Worm (Caenorhabditis elegans) whole organism, late embryonic: ENCODE results near the gene rps-27.

Experiments used
- C38D4.7 ChIP-seq: fragments of 200-800 bp; sonication (Bioruptor generic); optimal IDR thresholded peaks from 2 replicates; lab custom pipeline; 2018; ENCODE audit warnings: mild to moderate bottlenecking, missing genetic modification characterization, moderate library complexity, missing compliant biosample characterization
- F13H6.1 ChIP-seq: sonication (generic microtip); optimal IDR thresholded peaks from 2 replicates; lab custom pipeline; 2016; ENCODE audit warnings: missing genetic modification characterization, missing compliant biosample characterization
- K02D7.2 ChIP-seq: sonication (generic microtip); optimal IDR thresholded peaks from 2 replicates; lab custom pipeline; 2017; ENCODE audit warnings: mild to moderate bottlenecking, missing genetic modification characterization, missing compliant biosample characterization
- K09A11.1 ChIP-seq: sonication (generic microtip); optimal IDR thresholded peaks from 2 replicates; lab custom pipeline; 2017; ENCODE audit warnings: antibody characterized with exemption, mild to moderate bottlenecking, missing genetic modification characterization, missing compliant biosample characterization; ENCODE audit not compliant: insufficient read depth
- ama-1 ChIP-seq: fragments of 150-350 bp; optimal IDR thresholded peaks from 2 replicates; lab custom pipeline; 2014
- ceh-14 ChIP-seq: sonication (generic microtip); optimal IDR thresholded peaks from 2 replicates; lab custom pipeline; 2016; ENCODE audit warnings: missing genotype, missing genetic modification characterization, missing compliant biosample characterization
- ceh-18 ChIP-seq: sonication (generic microtip); optimal IDR thresholded peaks from 2 replicates; lab custom pipeline; 2016; ENCODE audit warnings: missing genetic modification characterization, missing compliant biosample characterization
- ceh-19 ChIP-seq: fragments of 200-800 bp; sonication (Bioruptor generic); optimal IDR thresholded peaks from 2 replicates; lab custom pipeline; 2018; ENCODE audit warnings: mild to moderate bottlenecking, missing genetic modification characterization, missing compliant biosample characterization
- ceh-2 ChIP-seq: sonication (generic microtip); optimal IDR thresholded peaks from 2 replicates; lab custom pipeline; 2016; ENCODE audit warnings: missing genotype, missing genetic modification characterization, missing compliant biosample characterization
- ceh-24 ChIP-seq: sonication (generic microtip); optimal IDR thresholded peaks from 2 replicates; lab custom pipeline; 2016; ENCODE audit warnings: mild to moderate bottlenecking, missing genetic modification characterization, missing compliant biosample characterization
- ceh-31 ChIP-seq: sonication (generic microtip); optimal IDR thresholded peaks from 2 replicates; lab custom pipeline; 2016; ENCODE audit warnings: missing genetic modification characterization, missing compliant biosample characterization
- ceh-48 ChIP-seq: sonication (generic microtip); optimal IDR thresholded peaks from 2 replicates; lab custom pipeline; 2016; ENCODE audit warnings: missing genetic modification characterization, inconsistent platforms, missing compliant biosample characterization
- ceh-9 ChIP-seq: sonication (generic microtip); optimal IDR thresholded peaks from 2 replicates; lab custom pipeline; 2016; ENCODE audit warnings: mild to moderate bottlenecking, missing genetic modification characterization, inconsistent platforms, missing compliant biosample characterization
- elt-4 ChIP-seq: sonication (generic microtip); optimal IDR thresholded peaks from 2 replicates; lab custom pipeline; 2016; ENCODE audit warnings: missing genetic modification characterization, missing compliant biosample characterization
- fkh-6 ChIP-seq: sonication (generic microtip); optimal IDR thresholded peaks from 2 replicates; lab custom pipeline; 2016; ENCODE audit warnings: missing genetic modification characterization, missing compliant biosample characterization
- gmeb-2 ChIP-seq: sonication (generic microtip); optimal IDR thresholded peaks from 2 replicates; lab custom pipeline; 2016; ENCODE audit warnings: missing genetic modification characterization, inconsistent platforms, missing compliant biosample characterization
- hlh-6 ChIP-seq: sonication (generic microtip); optimal IDR thresholded peaks from 2 replicates; lab custom pipeline; 2016; ENCODE audit warnings: missing genotype, missing genetic modification characterization, missing compliant biosample characterization
- hlh-8 ChIP-seq: sonication (generic microtip); optimal IDR thresholded peaks from 2 replicates; lab custom pipeline; 2016; ENCODE audit warnings: missing genotype, missing genetic modification characterization, missing compliant biosample characterization
- lim-6 ChIP-seq: sonication (generic microtip); optimal IDR thresholded peaks from 2 replicates; lab custom pipeline; 2016; ENCODE audit warnings: missing genetic modification characterization, missing compliant biosample characterization
- lin-11 ChIP-seq: fragments of 200-800 bp; sonication (Bioruptor generic); optimal IDR thresholded peaks from 2 replicates; lab custom pipeline; 2018; ENCODE audit warnings: mild to moderate bottlenecking, missing genetic modification characterization, missing compliant biosample characterization
- madf-2 ChIP-seq: sonication (generic microtip); optimal IDR thresholded peaks from 2 replicates; lab custom pipeline; 2017; ENCODE audit warnings: missing genetic modification characterization, missing compliant biosample characterization
- nfya-1 ChIP-seq: sonication (generic microtip); optimal IDR thresholded peaks from 2 replicates; lab custom pipeline; 2017; ENCODE audit warnings: missing genetic modification characterization, mild to moderate bottlenecking, missing compliant biosample characterization, antibody characterized with exemption, moderate library complexity
- pag-3 ChIP-seq: sonication (generic microtip); optimal IDR thresholded peaks from 2 replicates; lab custom pipeline; 2016; ENCODE audit warnings: missing compliant biosample characterization, missing genetic modification characterization, borderline replicate concordance
- pat-9 ChIP-seq: fragments of 200-800 bp; sonication (Bioruptor generic); optimal IDR thresholded peaks from 2 replicates; lab custom pipeline; 2018; ENCODE audit warnings: mild to moderate bottlenecking, missing genetic modification characterization, moderate library complexity, missing compliant biosample characterization
- pax-1 ChIP-seq: fragments of 150-350 bp; optimal IDR thresholded peaks from 2 replicates; lab custom pipeline; 2014; ENCODE audit warnings: missing biosample characterization, missing genetic modification characterization
- pha-2 ChIP-seq: sonication (generic microtip); optimal IDR thresholded peaks from 2 replicates; lab custom pipeline; 2017; ENCODE audit warnings: mild to moderate bottlenecking, missing genetic modification characterization, missing compliant biosample characterization
- pha-4 ChIP-seq: fragments of 150-350 bp; optimal IDR thresholded peaks from 2 replicates; lab custom pipeline; 2018; ENCODE audit warnings: missing biosample characterization, missing genetic modification reagents, missing genetic modification characterization
- pqm-1 ChIP-seq: sonication (generic microtip); optimal IDR thresholded peaks from 2 replicates; lab custom pipeline; 2016; ENCODE audit warnings: missing genetic modification characterization, missing compliant biosample characterization
- ref-2 ChIP-seq: sonication (generic microtip); optimal IDR thresholded peaks from 2 replicates; lab custom pipeline; 2016; ENCODE audit warnings: missing genetic modification characterization, missing compliant biosample characterization
- rnt-1 ChIP-seq: sonication (generic microtip); optimal IDR thresholded peaks from 2 replicates; lab custom pipeline; 2016; ENCODE audit warnings: missing genetic modification characterization, missing compliant biosample characterization
- syd-9 ChIP-seq: sonication (generic microtip); optimal IDR thresholded peaks from 2 replicates; lab custom pipeline; 2016; ENCODE audit warnings: mild to moderate bottlenecking, missing genetic modification characterization, moderate library complexity, missing compliant biosample characterization
- tbx-2 ChIP-seq: sonication (generic microtip); optimal IDR thresholded peaks from 2 replicates; lab custom pipeline; 2016; ENCODE audit warnings: missing genetic modification characterization, missing compliant biosample characterization
- tbx-7 ChIP-seq: sonication (generic microtip); optimal IDR thresholded peaks from 2 replicates; lab custom pipeline; 2016; ENCODE audit warnings: missing genotype, missing genetic modification characterization, missing compliant biosample characterization
- ttx-3 ChIP-seq: sonication (generic microtip); optimal IDR thresholded peaks from 2 replicates; lab custom pipeline; 2016; ENCODE audit warnings: missing genetic modification reagents, missing genetic modification characterization, missing compliant biosample characterization
- unc-3 ChIP-seq, 2 experiments: fragments of 200-800 bp in 1 of 2; sonication (Bioruptor generic) in 1 of 2; sonication (generic microtip) in 1 of 2; conservative IDR thresholded peaks in 1 of 2; optimal IDR thresholded peaks in 1 of 2; 2 replicates each; pipeline versions ENCODE4 v1.3.6 to Lab custom; 2016 to 2022; ENCODE audit warnings: missing compliant biosample characterization in 2 of 2, missing genetic modification characterization in 2 of 2, missing genetic modification reagents in 1 of 2
- unc-42 ChIP-seq: sonication (generic microtip); optimal IDR thresholded peaks from 2 replicates; lab custom pipeline; 2016; ENCODE audit warnings: missing genotype, missing genetic modification characterization, missing compliant biosample characterization
- unc-86 ChIP-seq: sonication (generic microtip); optimal IDR thresholded peaks from 2 replicates; lab custom pipeline; 2016; ENCODE audit warnings: missing genetic modification characterization, missing compliant biosample characterization
- ztf-16 ChIP-seq: sonication (generic microtip); optimal IDR thresholded peaks from 2 replicates; lab custom pipeline; 2017; ENCODE audit warnings: missing genetic modification characterization, missing compliant biosample characterization

Gene rps-27

DNA sequence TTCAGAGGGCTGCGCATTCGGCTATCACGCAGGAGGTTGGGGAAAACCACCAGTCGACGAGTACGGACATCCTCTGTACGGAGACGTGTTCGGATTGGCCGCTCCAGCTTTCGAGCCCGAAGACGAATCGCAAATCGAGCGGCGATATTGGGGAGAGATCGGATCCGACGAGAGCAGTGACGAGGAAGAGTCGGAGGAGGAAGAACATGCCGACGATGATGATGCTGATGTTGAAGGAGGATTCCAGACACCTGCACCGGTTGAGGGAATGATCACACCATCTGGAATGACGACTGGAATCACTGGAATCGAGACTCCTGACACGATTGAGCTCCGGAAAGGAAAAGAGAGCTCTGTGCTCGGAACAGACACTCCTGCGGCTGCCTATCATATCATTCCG is 26.3 kb upstream of the rps-27 start:
- TF ChIP-seq ceh-19 (GFP tag; lab: Kevin White, UChicago) (no peak), rnt-1 (tag; lab: Kevin White, UChicago) (no peak)

DNA sequence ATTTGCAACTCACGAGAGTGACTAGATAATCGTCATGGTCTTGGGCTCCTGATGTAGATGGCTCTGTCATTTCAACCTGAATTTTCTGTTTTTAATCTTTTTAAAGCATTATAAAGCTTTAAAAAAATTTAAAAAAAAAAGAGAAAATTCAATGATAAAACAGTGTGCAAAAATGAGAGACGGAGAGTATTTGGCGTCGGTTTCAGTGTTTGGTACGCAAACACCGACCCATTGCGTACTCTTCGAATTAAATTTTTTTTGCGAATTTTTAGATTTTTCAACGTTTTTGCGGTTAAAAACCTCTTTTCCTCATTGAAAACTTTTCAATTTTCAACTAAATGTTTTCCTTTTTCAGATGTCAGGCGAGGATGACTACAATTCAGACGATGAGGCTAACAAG is 24.0 kb upstream of the rps-27 start, which contains the start of the genes W03F9.2 and sftb-2:
TSS of gene W03F9.2 (minus strand) at position 153 of the 400 bp plus-strand sequence.
TSS of gene sftb-2 (plus strand) at position 356 of the 400 bp plus-strand sequence.
- TF ChIP-seq tbx-2 (tag; lab: Kevin White, UChicago) (peak; percentile 12), tbx-7 (tag; lab: Kevin White, UChicago) (no peak), nfya-1 (tag; lab: Kevin White, UChicago) (peak; percentile 17), unc-42 (tag; lab: Kevin White, UChicago) (peak; percentile 82)

DNA sequence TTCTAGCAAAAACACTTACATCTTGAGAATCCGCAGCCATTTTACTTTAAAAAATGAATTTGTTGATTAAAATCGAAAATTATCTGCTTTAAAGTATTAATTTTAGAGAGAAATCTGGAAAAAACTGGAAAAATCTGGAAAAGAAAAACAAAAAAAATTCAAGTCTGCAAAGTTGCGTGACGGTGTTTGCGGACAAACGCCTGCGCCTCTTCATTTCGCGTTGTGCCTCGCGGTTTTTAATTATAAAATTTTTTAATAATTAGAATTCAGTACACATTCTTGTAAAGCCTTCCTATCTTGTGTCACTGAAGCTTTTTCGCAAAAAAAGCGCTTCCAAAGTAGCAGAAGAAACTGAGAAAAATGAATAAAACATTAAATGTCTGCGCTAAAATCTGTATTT is 22.7 kb upstream of the rps-27 start, which contains the start of gene W03F9.1:
TSS of gene W03F9.1 (minus strand) at position 109 of the 400 bp plus-strand sequence.
- TF ChIP-seq tbx-7 (tag; lab: Kevin White, UChicago) (no peak), ceh-2 (tag; lab: Kevin White, UChicago) (no peak), unc-86 (tag; lab: Kevin White, UChicago) (peak; percentile 1), ceh-14 (tag; lab: Kevin White, UChicago) (peak; percentile 89), unc-3 (GFP tag; conservative IDR thresholded peaks at IDR 0.05; lab: Robert Waterston, UW) (no peak), unc-3 (tag; optimal IDR thresholded peaks at IDR 0.05; lab: Kevin White, UChicago) (no peak), unc-42 (tag; lab: Kevin White, UChicago) (peak; percentile 76), hlh-6 (tag; lab: Kevin White, UChicago) (no peak), K09A11.1 (tag; lab: Kevin White, UChicago) (peak; percentile 2), nfya-1 (tag; lab: Kevin White, UChicago) (peak; percentile 3), elt-4 (tag; lab: Kevin White, UChicago) (no peak), pqm-1 (tag; lab: Kevin White, UChicago) (peak; percentile 28), ref-2 (tag; lab: Kevin White, UChicago) (no peak), ceh-31 (tag; lab: Kevin White, UChicago) (peak; percentile 7), pat-9 (no peak), madf-2 (tag; lab: Kevin White, UChicago) (no peak), ztf-16 (no peak), pha-2 (tag; lab: Kevin White, UChicago) (peak; percentile 4), pax-1 (tag; lab: Kevin White, UChicago) (peak; percentile 25)

DNA sequence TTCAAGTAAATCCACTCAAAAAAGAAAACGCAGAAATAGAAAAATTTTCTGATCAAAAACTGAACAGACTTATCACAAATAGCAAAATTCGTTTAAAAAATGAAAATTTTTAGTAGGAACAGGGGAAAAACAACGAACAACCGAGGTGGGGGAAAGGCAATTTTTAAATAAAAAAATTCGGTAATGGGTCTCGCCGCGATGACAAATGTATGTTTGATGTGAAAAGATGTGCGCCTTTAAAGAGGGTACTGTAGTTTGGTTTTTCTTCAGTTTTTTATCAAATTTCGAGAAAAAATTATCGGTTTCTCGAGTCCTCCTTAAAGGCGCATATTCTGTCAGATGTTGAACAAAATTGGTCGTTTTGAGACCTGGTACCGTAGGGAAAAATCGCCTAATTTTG is 20.0 kb upstream of the rps-27 start:
- no peak for TF ChIP-seq elt-4 (tag; lab: Kevin White, UChicago)
- no peak for TF ChIP-seq hlh-6 (tag; lab: Kevin White, UChicago)
- no peak for TF ChIP-seq pag-3 (tag; lab: Kevin White, UChicago)
- TF ChIP-seq ceh-19 (GFP tag; lab: Kevin White, UChicago): no peak
- no peak for TF ChIP-seq ceh-9 (tag; lab: Kevin White, UChicago)
- no peak for TF ChIP-seq ama-1
- no peak for TF ChIP-seq ceh-31 (tag; lab: Kevin White, UChicago)
- TF ChIP-seq ceh-18 (tag; lab: Kevin White, UChicago): no peak
- no peak for TF ChIP-seq ceh-48 (tag; lab: Kevin White, UChicago)
- TF ChIP-seq ceh-24 (tag; lab: Kevin White, UChicago): no peak
- no peak for TF ChIP-seq lim-6 (tag; lab: Kevin White, UChicago)
- TF ChIP-seq, all 69 proteins: peak for 0

DNA sequence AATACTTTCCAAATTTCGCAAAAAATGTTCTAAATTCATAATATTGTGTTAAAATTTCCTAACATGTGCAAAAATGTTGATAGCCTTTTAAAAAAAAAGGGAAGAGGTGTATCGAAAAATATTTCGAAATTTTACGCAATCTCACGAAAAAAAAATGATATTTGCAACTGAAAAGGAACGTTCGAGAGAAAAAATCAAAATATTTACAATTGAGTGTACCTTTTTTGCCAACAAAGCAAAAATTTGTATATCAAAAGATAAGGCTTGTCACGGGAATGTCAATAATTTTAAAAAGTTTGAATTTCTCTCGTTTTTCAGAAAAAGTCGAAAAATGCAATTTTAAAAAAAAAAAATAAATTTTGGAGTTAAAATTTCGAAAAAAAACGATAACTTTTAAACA is 19.6 kb upstream of the rps-27 start:
- no peak for TF ChIP-seq C38D4.7 (GFP tag; lab: Kevin White, UChicago)
- no peak for TF ChIP-seq nfya-1 (tag; lab: Kevin White, UChicago)
- no peak for TF ChIP-seq gmeb-2
- TF ChIP-seq ceh-48 (tag; lab: Kevin White, UChicago): no peak
- TF ChIP-seq lin-11: no peak
- TF ChIP-seq pha-4 (tag; lab: Kevin White, UChicago): no peak
- no peak for TF ChIP-seq fkh-6
- TF ChIP-seq ceh-14 (tag; lab: Kevin White, UChicago): no peak
- TF ChIP-seq K02D7.2 (tag; lab: Kevin White, UChicago): no peak
- no peak for TF ChIP-seq ama-1
- TF ChIP-seq F13H6.1: no peak
- no peak for TF ChIP-seq unc-3 (GFP tag; conservative IDR thresholded peaks at IDR 0.05; lab: Robert Waterston, UW)
- no peak for TF ChIP-seq unc-3 (tag; optimal IDR thresholded peaks at IDR 0.05; lab: Kevin White, UChicago)
- TF ChIP-seq ceh-2 (tag; lab: Kevin White, UChicago): no peak
- no peak for TF ChIP-seq hlh-8 (tag; lab: Kevin White, UChicago)
- no peak for TF ChIP-seq elt-4 (tag; lab: Kevin White, UChicago)
- no peak for TF ChIP-seq pha-2 (tag; lab: Kevin White, UChicago)
- TF ChIP-seq ttx-3 (tag; lab: Kevin White, UChicago): no peak
- TF ChIP-seq rnt-1 (tag; lab: Kevin White, UChicago): no peak
- no peak for TF ChIP-seq syd-9
